Fruit fly (Drosophila melanogaster): ENCODE measurements around the gene Tdrd3.

Tdrd3 gene

dm6 chr3L:14789676-14790075 is 3.1 kb downstream of the Tdrd3 start, which contains the start of gene Helz (continued):
- TF ChIP-seq Pdp1 (GFP tag; optimal IDR thresholded peaks at IDR 0.05), result peak in 1 of 2 experiments; percentile 11
- no peak for TF ChIP-seq Chrac-16 (GFP tag; optimal IDR thresholded peaks at IDR 0.05)
- TF ChIP-seq CG9609 (GFP tag; optimal IDR thresholded peaks at IDR 0.05), result no peak
- TF ChIP-seq insv (GFP tag; optimal IDR thresholded peaks at IDR 0.05), result no peak
- no peak for TF ChIP-seq ATbp (GFP tag; optimal IDR thresholded peaks at IDR 0.05)
- TF ChIP-seq D19A (tag; optimal IDR thresholded peaks at IDR 0.05), result no peak
- TF ChIP-seq CG1602 (GFP tag; optimal IDR thresholded peaks at IDR 0.05), result no peak
- no peak for TF ChIP-seq CG2120 (GFP tag; optimal IDR thresholded peaks at IDR 0.05)
- TF ChIP-seq Lhr (GFP tag; optimal IDR thresholded peaks at IDR 0.05), result no peak
- TF ChIP-seq CG4707 (GFP tag; optimal IDR thresholded peaks at IDR 0.05), result no peak
- TF ChIP-seq pum (GFP tag; optimal IDR thresholded peaks at IDR 0.05), result no peak
- no peak for TF ChIP-seq Bteb2 (GFP tag; optimal IDR thresholded peaks at IDR 0.05)
- TF ChIP-seq oc (tag; optimal IDR thresholded peaks at IDR 0.05), result no peak
- no peak for TF ChIP-seq fd64A (GFP tag; optimal IDR thresholded peaks at IDR 0.05)
- no peak for TF ChIP-seq CrebB (tag; optimal IDR thresholded peaks at IDR 0.05)
- TF ChIP-seq CG10147 (GFP tag; optimal IDR thresholded peaks at IDR 0.05), result no peak
- no peak for TF ChIP-seq fd102C (GFP tag; optimal IDR thresholded peaks at IDR 0.05)
- no peak for TF ChIP-seq chn (GFP tag; optimal IDR thresholded peaks at IDR 0.05)
- TF ChIP-seq CG13624 (GFP tag; optimal IDR thresholded peaks at IDR 0.05), result no peak
- TF ChIP-seq Doc3 (GFP tag; IDR thresholded peaks at IDR 0.05; ENCODE audit: partially characterized antibody), result no peak
- peak; percentile 34; the same call in 1 of the 2 replicates for TF ChIP-seq CG14014 (GFP tag; IDR thresholded peaks at IDR 0.05)
- TF ChIP-seq cad (GFP tag; optimal IDR thresholded peaks at IDR 0.05), result no peak
- 0 out of 2 replicates have a peak, but pooled peaks have one; percentile 14 for TF ChIP-seq chm (GFP tag; IDR thresholded peaks at IDR 0.05)
- no peak for TF ChIP-seq Six4 (GFP tag; optimal IDR thresholded peaks at IDR 0.05)
- TF ChIP-seq CG11696 (GFP tag; IDR thresholded peaks at IDR 0.05), result no peak
- no peak for TF ChIP-seq CG15011 (GFP tag; optimal IDR thresholded peaks at IDR 0.05)
- TF ChIP-seq CG4617 (GFP tag; optimal IDR thresholded peaks at IDR 0.05; ENCODE audit: borderline replicate concordance), result no peak
- TF ChIP-seq aop (GFP tag; IDR thresholded peaks at IDR 0.05), result no peak
- TF ChIP-seq ewg (GFP tag; optimal IDR thresholded peaks at IDR 0.05), result no peak
- TF ChIP-seq Dref (GFP tag; IDR thresholded peaks at IDR 0.05), result peak; percentile 90
- TF ChIP-seq Bdp1 (GFP tag; optimal IDR thresholded peaks at IDR 0.05), result no peak
- TF ChIP-seq CG17568 (GFP tag; optimal IDR thresholded peaks at IDR 0.05), result no peak
- TF ChIP-seq Stat92E (GFP tag; optimal IDR thresholded peaks at IDR 0.05), result no peak
- TF ChIP-seq psq (GFP tag; optimal IDR thresholded peaks at IDR 0.05), result no peak
- TF ChIP-seq Taf1 (GFP tag; IDR thresholded peaks at IDR 0.05), result no peak
- no peak for TF ChIP-seq CG11560 (tag; IDR thresholded peaks at IDR 0.05)
- no peak for TF ChIP-seq repo (GFP tag; optimal IDR thresholded peaks at IDR 0.05)
- no peak for TF ChIP-seq Gug (GFP tag; IDR thresholded peaks at IDR 0.05)
- no peak for TF ChIP-seq ato (GFP tag; IDR thresholded peaks at IDR 0.05; ENCODE audit: partially characterized antibody)
- no peak for TF ChIP-seq CG4360 (GFP tag; IDR thresholded peaks at IDR 0.05)
- TF ChIP-seq ham (GFP tag; IDR thresholded peaks at IDR 0.05), result no peak
- TF ChIP-seq CG3407 (GFP tag; optimal IDR thresholded peaks at IDR 0.05), result no peak
- TF ChIP-seq toy (GFP tag; IDR thresholded peaks at IDR 0.05), result no peak
- TF ChIP-seq CG8924 (tag; optimal IDR thresholded peaks at IDR 0.05), result no peak
- TF ChIP-seq salm (tag; optimal IDR thresholded peaks at IDR 0.05), result no peak
- no peak for TF ChIP-seq Hsf (GFP tag; optimal IDR thresholded peaks at IDR 0.05)
- no peak for TF ChIP-seq ttk (GFP tag; IDR thresholded peaks at IDR 0.05)
- no peak for TF ChIP-seq Ets97D (GFP tag; optimal IDR thresholded peaks at IDR 0.05)
- no peak for TF ChIP-seq prd (optimal IDR thresholded peaks at IDR 0.05)
- no peak for TF ChIP-seq prd (GFP tag; IDR thresholded peaks at IDR 0.05)
- TF ChIP-seq Rx (GFP tag; IDR thresholded peaks at IDR 0.05), result no peak
- TF ChIP-seq grn (GFP tag; optimal IDR thresholded peaks at IDR 0.05), result no peak
- TF ChIP-seq Xbp1 (GFP tag; optimal IDR thresholded peaks at IDR 0.05), result peak; percentile 33
